Worm (Caenorhabditis elegans): ENCODE measurements around the gene valv-1.

- TF ChIP-seq W03F9.2 (tag; optimal IDR thresholded peaks at IDR 0.05) = no peak
- peak; percentile 83 for TF ChIP-seq him-1 (tag; optimal IDR thresholded peaks at IDR 0.05)
- TF ChIP-seq dao-5 (tag; optimal IDR thresholded peaks at IDR 0.05) = no peak
Measured at ce11 chrIV:7402077-7402476, 43.1 kb downstream of the valv-1 start.

Data from whole organism, L4/young adult.